Worm (Caenorhabditis elegans): ENCODE data around the gene popl-7.

The popl-7 gene

ce11 chrIV:13322429-13322828 is 48.1 kb upstream of the popl-7 start (continued):
- TF ChIP-seq hpl-2 (GFP tag; optimal IDR thresholded peaks at IDR 0.05): no peak
- peak; percentile 60 for TF ChIP-seq lin-13 (GFP tag; optimal IDR thresholded peaks at IDR 0.05)
- no peak for TF ChIP-seq tlp-1 (tag; optimal IDR thresholded peaks at IDR 0.05)
- no peak for TF ChIP-seq ceh-90 (tag; optimal IDR thresholded peaks at IDR 0.05)
- no peak for TF ChIP-seq sptf-1 (tag; optimal IDR thresholded peaks at IDR 0.05)
- TF ChIP-seq nhr-11 (tag; optimal IDR thresholded peaks at IDR 0.05): peak; percentile 55
- TF ChIP-seq ceh-8 (GFP tag; optimal IDR thresholded peaks at IDR 0.05): no peak
- TF ChIP-seq blmp-1 (tag; optimal IDR thresholded peaks at IDR 0.05): peak; percentile 33
- TF ChIP-seq ces-1 (GFP tag; optimal IDR thresholded peaks at IDR 0.05): no peak
- TF ChIP-seq nhr-85 (tag): peak; percentile 88
- no peak for TF ChIP-seq zag-1 (tag; optimal IDR thresholded peaks at IDR 0.05)
- peak; percentile 6 for TF ChIP-seq C16A3.4 (tag; optimal IDR thresholded peaks at IDR 0.05)
- peak; percentile 35; the same call in 1 of the 2 replicates for TF ChIP-seq grh-1 (GFP tag; IDR thresholded peaks at IDR 0.05)
- TF ChIP-seq dsc-1 (tag; optimal IDR thresholded peaks at IDR 0.05): peak; percentile 50
- no peak for TF ChIP-seq ama-1 (optimal IDR thresholded peaks at IDR 0.05)
- peak; percentile 64 for TF ChIP-seq unc-86 (tag; optimal IDR thresholded peaks at IDR 0.05)
- no peak for TF ChIP-seq efl-3 (GFP tag; optimal IDR thresholded peaks at IDR 0.05)
- peak; percentile 18 for TF ChIP-seq fkh-10 (GFP tag; optimal IDR thresholded peaks at IDR 0.05)
- TF ChIP-seq ceh-88 (GFP tag; IDR thresholded peaks at IDR 0.05): no peak
- TF ChIP-seq isw-1 (GFP tag; IDR thresholded peaks at IDR 0.05): no peak
- TF ChIP-seq pqm-1 (tag; optimal IDR thresholded peaks at IDR 0.05): no peak
- peak; percentile 81 for TF ChIP-seq nhr-90 (tag; optimal IDR thresholded peaks at IDR 0.05; ENCODE audit: poor library complexity)
- TF ChIP-seq egl-13 (tag; optimal IDR thresholded peaks at IDR 0.05): no peak
- no peak for TF ChIP-seq zip-4 (GFP tag; optimal IDR thresholded peaks at IDR 0.05)
- peak; percentile 97 for TF ChIP-seq lin-14 (GFP tag; optimal IDR thresholded peaks at IDR 0.05)
- TF ChIP-seq lir-3 (tag; optimal IDR thresholded peaks at IDR 0.05; ENCODE audit: poor library complexity): no peak
- peak; percentile 71 for TF ChIP-seq fkh-8 (tag; optimal IDR thresholded peaks at IDR 0.05)
- TF ChIP-seq lsy-2 (tag; optimal IDR thresholded peaks at IDR 0.05): peak; percentile 35 to 73
- no peak for TF ChIP-seq pax-3 (tag; optimal IDR thresholded peaks at IDR 0.05)
- TF ChIP-seq snu-23 (GFP tag; optimal IDR thresholded peaks at IDR 0.05): peak; percentile 87
- no peak for TF ChIP-seq C04F5.9 (tag; optimal IDR thresholded peaks at IDR 0.05)
- no peak for TF ChIP-seq skn-1 (tag; optimal IDR thresholded peaks at IDR 0.05)
- no peak for TF ChIP-seq pag-3 (tag; optimal IDR thresholded peaks at IDR 0.05; ENCODE audit: borderline replicate concordance, insufficient read depth)
- TF ChIP-seq mef-2 (tag; optimal IDR thresholded peaks at IDR 0.05): no peak
- TF ChIP-seq sup-37 (GFP tag; optimal IDR thresholded peaks at IDR 0.05): no peak
- TF ChIP-seq fos-1 (tag; optimal IDR thresholded peaks at IDR 0.05): peak; percentile 59
- TF ChIP-seq ztf-4 (tag; optimal IDR thresholded peaks at IDR 0.05): peak; percentile 72
- TF ChIP-seq nhr-12 (tag; optimal IDR thresholded peaks at IDR 0.05): no peak
- no peak for TF ChIP-seq nhr-28 (tag; optimal IDR thresholded peaks at IDR 0.05)
- no peak for TF ChIP-seq Y116A8C.19 (tag; optimal IDR thresholded peaks at IDR 0.05; ENCODE audit: borderline replicate concordance)
- TF ChIP-seq vab-15 (tag; optimal IDR thresholded peaks at IDR 0.05): no peak
- peak; percentile 96 for TF ChIP-seq nhr-71 (tag; optimal IDR thresholded peaks at IDR 0.05)
- TF ChIP-seq efl-1 (optimal IDR thresholded peaks at IDR 0.05): peak; percentile 58
- TF ChIP-seq efl-1 (GFP tag; optimal IDR thresholded peaks at IDR 0.05 in 1 of 2): peak; percentile 19 to 70

ce11 chrIV:13323823-13324359 is 46.6 kb upstream of the popl-7 start, which contains the start of gene fat-2:
Gene fat-2, plus strand, starts transcription at chrIV:13323873.
- TF ChIP-seq nhr-71 (tag; optimal IDR thresholded peaks at IDR 0.05) (no peak), ceh-88 (GFP tag; IDR thresholded peaks at IDR 0.05) (no peak), ets-5 (GFP tag; IDR thresholded peaks at IDR 0.05) (no peak), dsc-1 (tag; optimal IDR thresholded peaks at IDR 0.05) (no peak), nhr-47 (tag; optimal IDR thresholded peaks at IDR 0.05) (no peak), dpl-1 (GFP tag; optimal IDR thresholded peaks at IDR 0.05) (no peak)

Measured in whole organism, L1 larva.